Worm (Caenorhabditis elegans) whole organism, L4/young adult: ENCODE data around the gene nhr-288.

Experiments
- W03F9.2 ChIP-seq: fragments of 150-350 bp; optimal IDR thresholded peaks from 2 replicates; lab custom pipeline; 2014; ENCODE audit warnings: missing biosample characterization, missing genetic modification characterization
- dao-5 ChIP-seq: sonication (generic microtip); optimal IDR thresholded peaks from 2 replicates; lab custom pipeline; 2016; ENCODE audit warnings: missing genotype, missing genetic modification characterization, moderate library complexity, missing compliant biosample characterization

ce11 chrV:18394203-18394602 lies 11.7 kb upstream of the nhr-288 start, which contains the start of gene Y51A2B.6:
- TF ChIP-seq W03F9.2 (tag; lab: Kevin White, UChicago) (no peak), dao-5 (tag; lab: Kevin White, UChicago) (no peak)
